Worm (Caenorhabditis elegans): Measurements from ENCODE around the gene C03H5.7.

- TF ChIP-seq ama-1 (optimal IDR thresholded peaks at IDR 0.05) (no peak), egl-27 (tag; optimal IDR thresholded peaks at IDR 0.05) (no peak), nhr-28 (tag; optimal IDR thresholded peaks at IDR 0.05) (no peak), fos-1 (tag; optimal IDR thresholded peaks at IDR 0.05) (no peak), nhr-12 (tag; optimal IDR thresholded peaks at IDR 0.05) (no peak), unc-62 (GFP tag; optimal IDR thresholded peaks at IDR 0.05) (no peak), ZK546.5 (tag; optimal IDR thresholded peaks at IDR 0.05) (no peak), nhr-76 (tag; optimal IDR thresholded peaks at IDR 0.05) (no peak), pqm-1 (tag; optimal IDR thresholded peaks at IDR 0.05) (no peak), nhr-237 (tag; optimal IDR thresholded peaks at IDR 0.05) (no peak), aly-2 (tag; optimal IDR thresholded peaks at IDR 0.05) (no peak), egl-5 (tag; optimal IDR thresholded peaks at IDR 0.05) (no peak), tbx-2 (tag; optimal IDR thresholded peaks at IDR 0.05) (no peak), zag-1 (tag; optimal IDR thresholded peaks at IDR 0.05) (no peak)
These were observed 46.1 kb upstream of the C03H5.7 start for ce11 chrII:333853-334449.
